Worm (Caenorhabditis elegans): ENCODE results near the gene C18H9.5.

The C18H9.5 gene

DNA sequence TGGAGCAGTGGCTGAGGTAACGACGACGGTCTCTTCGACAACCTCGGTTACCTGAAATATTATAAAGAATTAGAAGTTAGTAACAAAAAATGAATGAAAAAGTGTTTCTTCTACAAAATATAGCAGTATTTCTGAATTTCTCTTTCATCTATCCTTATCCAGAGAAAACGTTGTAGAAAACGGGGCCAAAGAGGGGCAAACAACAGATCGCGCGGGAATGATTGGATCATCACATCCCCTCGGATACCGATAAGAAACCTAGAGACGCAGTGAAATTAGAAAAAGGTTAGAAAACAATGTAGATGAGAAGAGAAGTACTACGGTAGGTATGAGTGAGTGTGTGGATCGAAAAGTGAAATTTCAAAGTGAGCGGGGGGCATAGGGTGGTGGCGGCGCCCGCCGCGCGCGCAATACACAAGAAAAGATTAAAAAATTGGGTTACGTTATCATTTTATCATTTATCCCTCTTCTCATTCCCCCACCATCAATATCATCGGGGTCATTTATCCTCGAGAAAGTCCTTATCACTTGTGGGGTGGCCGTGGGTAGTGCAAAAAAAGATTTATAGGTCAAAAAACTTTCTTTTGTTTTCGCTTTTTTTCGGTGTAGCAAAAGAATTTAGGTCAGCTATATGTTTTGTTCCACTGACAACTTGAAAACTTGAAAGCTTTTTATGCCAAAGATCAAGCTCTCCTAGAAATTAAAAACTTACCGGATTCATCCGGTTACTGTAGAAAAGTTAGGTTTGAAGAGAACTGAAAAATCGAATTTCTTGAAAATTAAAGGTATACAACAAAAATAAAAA lies 17.0 kb upstream of the C18H9.5 start, which contains the start of the genes dpy-10 and T14B4.19:
Gene dpy-10 (minus strand): TSS at position 51 of the 805 bp plus-strand sequence.
Gene T14B4.19 (minus strand): TSS at position 755 of the 805 bp plus-strand sequence.
- no peak for TF ChIP-seq nhr-11 (tag; optimal IDR thresholded peaks at IDR 0.05)
- TF ChIP-seq lsy-12 (tag; optimal IDR thresholded peaks at IDR 0.05) = peak; percentile 6
- TF ChIP-seq ceh-28 (tag; optimal IDR thresholded peaks at IDR 0.05) = no peak
- no peak for TF ChIP-seq ceh-9 (tag; optimal IDR thresholded peaks at IDR 0.05)
- peak in 2 of 3 experiments; percentile 18 to 85 for TF ChIP-seq elt-3 (tag; optimal IDR thresholded peaks at IDR 0.05)
- TF ChIP-seq nhr-43 (tag; optimal IDR thresholded peaks at IDR 0.05; ENCODE audit: poor library complexity, severe bottlenecking) = peak; percentile 75
- no peak for TF ChIP-seq pqm-1 (tag; optimal IDR thresholded peaks at IDR 0.05)
- TF ChIP-seq eor-1 (tag; optimal IDR thresholded peaks at IDR 0.05) = no peak
- no peak for TF ChIP-seq elt-2 (tag; optimal IDR thresholded peaks at IDR 0.05)
- TF ChIP-seq ceh-82 (tag; optimal IDR thresholded peaks at IDR 0.05) = no peak
- TF ChIP-seq nhr-23 (tag; optimal IDR thresholded peaks at IDR 0.05) = peak; percentile 96
- no peak for TF ChIP-seq nhr-76 (tag; optimal IDR thresholded peaks at IDR 0.05)

- TF ChIP-seq nhr-12 (tag; optimal IDR thresholded peaks at IDR 0.05) = no peak
- TF ChIP-seq fkh-10 (GFP tag; optimal IDR thresholded peaks at IDR 0.05) = no peak
- TF ChIP-seq nhr-67 (tag; optimal IDR thresholded peaks at IDR 0.05) = no peak
- TF ChIP-seq egl-27 (tag; optimal IDR thresholded peaks at IDR 0.05) = no peak
- TF ChIP-seq nhr-76 (tag; optimal IDR thresholded peaks at IDR 0.05) = no peak
- no peak for TF ChIP-seq ztf-11 (tag; optimal IDR thresholded peaks at IDR 0.05)
- TF ChIP-seq nhr-237 (tag; optimal IDR thresholded peaks at IDR 0.05) = no peak
These were observed 15.2 kb upstream of the C18H9.5 start for ce11 chrII:6710596-6710995.

DNA sequence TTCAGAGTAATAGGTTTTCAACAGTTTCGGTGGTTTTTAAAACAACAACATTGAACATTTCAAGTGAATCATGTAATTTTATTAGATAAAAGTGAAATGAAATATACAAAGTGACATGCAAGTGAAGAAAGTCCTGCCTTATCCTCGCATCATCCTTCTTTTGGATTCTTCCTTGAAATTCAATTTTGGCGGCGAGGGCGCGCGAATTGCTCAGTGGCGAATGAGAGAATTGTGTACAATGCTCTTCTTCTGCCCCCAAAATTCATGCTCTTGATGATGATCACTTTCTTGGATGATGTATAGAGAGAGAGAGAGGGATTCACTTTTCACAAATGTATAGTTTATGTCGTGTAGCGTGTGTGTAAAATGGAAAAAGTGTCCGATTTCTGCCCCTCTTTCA lies 14.3 kb upstream of the C18H9.5 start:
- TF ChIP-seq aly-2 (tag; optimal IDR thresholded peaks at IDR 0.05) (no peak), ama-1 (optimal IDR thresholded peaks at IDR 0.05) (peak; percentile 74), fkh-10 (GFP tag; optimal IDR thresholded peaks at IDR 0.05) (peak; percentile 86), mml-1 (tag; optimal IDR thresholded peaks at IDR 0.05) (no peak), nhr-12 (tag; optimal IDR thresholded peaks at IDR 0.05) (no peak), nhr-23 (tag; optimal IDR thresholded peaks at IDR 0.05) (peak; percentile 3), ceh-16 (tag; optimal IDR thresholded peaks at IDR 0.05) (no peak), ZK546.5 (tag; optimal IDR thresholded peaks at IDR 0.05) (no peak), sea-2 (GFP tag; optimal IDR thresholded peaks at IDR 0.05) (no peak), nhr-43 (tag; optimal IDR thresholded peaks at IDR 0.05; ENCODE audit: poor library complexity, severe bottlenecking) (peak; percentile 26), R02D3.7 (tag; optimal IDR thresholded peaks at IDR 0.05) (no peak), ceh-9 (tag; optimal IDR thresholded peaks at IDR 0.05) (no peak)

DNA sequence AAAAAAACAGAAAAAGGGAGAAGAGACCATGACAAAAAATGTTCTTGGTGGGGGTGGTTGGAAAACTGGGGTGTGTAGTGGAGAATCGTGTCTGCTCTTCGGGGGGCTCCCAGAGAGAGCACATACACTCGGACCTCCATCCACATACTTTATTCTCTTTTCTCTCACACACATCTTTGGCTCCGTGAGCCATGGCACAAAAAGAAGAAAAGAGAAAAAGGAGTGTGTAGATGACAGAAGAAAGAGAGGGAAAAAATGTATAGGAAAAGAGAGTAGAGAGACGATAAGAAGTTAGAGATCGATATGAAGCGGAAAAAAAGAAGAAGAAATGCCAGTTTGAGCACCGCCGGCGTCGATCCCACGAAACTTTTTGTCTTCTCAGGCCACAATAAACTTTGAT lies 13.6 kb upstream of the C18H9.5 start:
- TF ChIP-seq mdl-1 (tag; optimal IDR thresholded peaks at IDR 0.05) = no peak
- no peak for TF ChIP-seq ceh-82 (tag; optimal IDR thresholded peaks at IDR 0.05)
- no peak for TF ChIP-seq nhr-67 (tag; optimal IDR thresholded peaks at IDR 0.05)
- no peak for TF ChIP-seq nhr-25 (tag; optimal IDR thresholded peaks at IDR 0.05)
- no peak for TF ChIP-seq fkh-10 (GFP tag; optimal IDR thresholded peaks at IDR 0.05)
- TF ChIP-seq mml-1 (tag; optimal IDR thresholded peaks at IDR 0.05) = no peak
- no peak for TF ChIP-seq lsy-12 (tag; optimal IDR thresholded peaks at IDR 0.05)
- TF ChIP-seq nfya-1 (tag; optimal IDR thresholded peaks at IDR 0.05; ENCODE audit: insufficient read depth) = peak; percentile 78
- no peak for TF ChIP-seq eor-1 (tag; optimal IDR thresholded peaks at IDR 0.05)
- TF ChIP-seq pqm-1 (tag; optimal IDR thresholded peaks at IDR 0.05) = no peak
- TF ChIP-seq pha-4 (tag; optimal IDR thresholded peaks at IDR 0.05) = no peak
- peak; percentile 37 for TF ChIP-seq hmg-11 (tag; optimal IDR thresholded peaks at IDR 0.05)
- TF ChIP-seq nhr-43 (tag; optimal IDR thresholded peaks at IDR 0.05; ENCODE audit: poor library complexity, severe bottlenecking) = no peak
- no peak for TF ChIP-seq sea-2 (GFP tag; optimal IDR thresholded peaks at IDR 0.05)
- no peak for TF ChIP-seq nhr-11 (tag; optimal IDR thresholded peaks at IDR 0.05)
- peak; percentile 21 for TF ChIP-seq lin-15B (tag; optimal IDR thresholded peaks at IDR 0.05)
- no peak for TF ChIP-seq nhr-77 (tag; optimal IDR thresholded peaks at IDR 0.05)
- TF ChIP-seq ama-1 (optimal IDR thresholded peaks at IDR 0.05) = no peak
- no peak for TF ChIP-seq nhr-23 (tag; optimal IDR thresholded peaks at IDR 0.05)
- TF ChIP-seq daf-12 (tag; optimal IDR thresholded peaks at IDR 0.05) = no peak
- no peak for TF ChIP-seq skn-1 (tag; optimal IDR thresholded peaks at IDR 0.05)
- no peak for TF ChIP-seq aly-2 (tag; optimal IDR thresholded peaks at IDR 0.05)
- TF ChIP-seq unc-62 (GFP tag; optimal IDR thresholded peaks at IDR 0.05) = peak; percentile 15
- no peak for TF ChIP-seq ceh-16 (tag; optimal IDR thresholded peaks at IDR 0.05)
- peak; percentile 65 for TF ChIP-seq lin-39 (tag; optimal IDR thresholded peaks at IDR 0.05)
- TF ChIP-seq ztf-11 (tag; optimal IDR thresholded peaks at IDR 0.05) = no peak
- no peak for TF ChIP-seq nhr-237 (tag; optimal IDR thresholded peaks at IDR 0.05)
- TF ChIP-seq tbx-2 (tag; optimal IDR thresholded peaks at IDR 0.05) = no peak
- TF ChIP-seq egl-5 (tag; optimal IDR thresholded peaks at IDR 0.05) = peak; percentile 18
